Worm (Caenorhabditis elegans) whole organism, young adult: Measurements from ENCODE around the gene srsx-13.

Experiments used
- B0336.3 ChIP-seq: fragments of 200-800 bp; sonication (Bioruptor generic); IDR thresholded peaks from 2 replicates; pipeline ENCODE4 v1.3.6; 2022; ENCODE audit warnings: missing genetic modification characterization, missing compliant biosample characterization
- C06A6.2 ChIP-seq: fragments of 200-800 bp; sonication (Bioruptor generic); conservative IDR thresholded peaks from 2 replicates; pipeline ENCODE4 v1.3.6; 2022; ENCODE audit warnings: missing genetic modification characterization, missing compliant biosample characterization
- D2030.7 ChIP-seq: fragments of 200-800 bp; sonication (Bioruptor generic); IDR thresholded peaks from 2 replicates; pipeline ENCODE4 v1.3.6; 2022; ENCODE audit warnings: missing genetic modification reagents, missing genetic modification characterization, missing compliant biosample characterization
- F23B12.7 ChIP-seq: sonication (generic microtip); optimal IDR thresholded peaks from 2 replicates; lab custom pipeline; 2017; ENCODE audit warnings: missing genetic modification characterization, mild to moderate bottlenecking, missing compliant biosample characterization, antibody characterized with exemption, moderate library complexity; ENCODE audit not compliant: insufficient read depth
- F33H1.4 ChIP-seq: fragments of 200-800 bp; sonication (Bioruptor generic); IDR thresholded peaks from 2 replicates; pipeline ENCODE4 v1.3.6; 2022; ENCODE audit warnings: missing genetic modification reagents, missing genetic modification characterization, missing compliant biosample characterization
- F55B11.4 ChIP-seq: sonication (generic microtip); optimal IDR thresholded peaks from 2 replicates; lab custom pipeline; 2016; ENCODE audit warnings: missing compliant biosample characterization, missing genetic modification characterization, borderline replicate concordance; ENCODE audit not compliant: insufficient read depth
- F57C9.4 ChIP-seq: sonication (generic microtip); optimal IDR thresholded peaks from 2 replicates; lab custom pipeline; 2017; ENCODE audit warnings: mild to moderate bottlenecking, missing genetic modification characterization, missing compliant biosample characterization
- T07F8.4 ChIP-seq: sonication (generic microtip); optimal IDR thresholded peaks from 2 replicates; lab custom pipeline; 2016; ENCODE audit warnings: mild to moderate bottlenecking, missing genetic modification characterization, moderate library complexity, missing compliant biosample characterization
- Y67H2A.10 ChIP-seq: fragments of 200-800 bp; sonication (Bioruptor generic); conservative IDR thresholded peaks from 2 replicates; pipeline ENCODE4 v1.3.6; 2022; ENCODE audit warnings: missing genetic modification reagents, missing genetic modification characterization, missing compliant biosample characterization
- athp-1 ChIP-seq: sonication (generic microtip); optimal IDR thresholded peaks from 2 replicates; lab custom pipeline; 2017; ENCODE audit warnings: mild to moderate bottlenecking, missing genetic modification characterization, missing compliant biosample characterization
- attf-5 ChIP-seq: fragments of 200-800 bp; sonication (Bioruptor generic); optimal IDR thresholded peaks from 2 replicates; lab custom pipeline; 2018; ENCODE audit warnings: mild to moderate bottlenecking, missing genetic modification characterization, missing compliant biosample characterization
- attf-6 ChIP-seq: fragments of 200-800 bp; sonication (Bioruptor generic); IDR thresholded peaks from 2 replicates; pipeline ENCODE4 v1.3.6; 2022; ENCODE audit warnings: missing genetic modification reagents, missing genetic modification characterization, missing compliant biosample characterization
- cebp-2 ChIP-seq: fragments of 200-800 bp; sonication (Bioruptor generic); IDR thresholded peaks from 2 replicates; pipeline ENCODE4 v1.3.6; 2022; ENCODE audit warnings: missing genetic modification characterization, missing compliant biosample characterization
- ceh-91 ChIP-seq: fragments of 200-800 bp; sonication (Bioruptor generic); IDR thresholded peaks from 2 replicates; pipeline ENCODE4 v1.3.6; 2022; ENCODE audit warnings: missing genetic modification reagents, missing genetic modification characterization, missing compliant biosample characterization
- dpff-1 ChIP-seq: sonication (generic microtip); optimal IDR thresholded peaks from 2 replicates; lab custom pipeline; 2017; ENCODE audit warnings: mild to moderate bottlenecking, missing genetic modification characterization, missing compliant biosample characterization
- egrh-3 ChIP-seq: fragments of 200-800 bp; sonication (Bioruptor generic); IDR thresholded peaks from 2 replicates; pipeline ENCODE4 v1.3.6; 2022; ENCODE audit warnings: missing genetic modification reagents, missing genetic modification characterization, missing compliant biosample characterization
- ekl-4 ChIP-seq: fragments of 200-800 bp; sonication (Bioruptor generic); IDR thresholded peaks from 2 replicates; pipeline ENCODE4 v1.3.6; 2022; ENCODE audit warnings: missing genetic modification reagents, missing genetic modification characterization, missing compliant biosample characterization
- hmg-20 ChIP-seq: fragments of 200-800 bp; sonication (Bioruptor generic); IDR thresholded peaks from 2 replicates; pipeline ENCODE4 v1.3.6; 2022; ENCODE audit warnings: missing genetic modification reagents, missing genetic modification characterization, missing compliant biosample characterization
- lir-1 ChIP-seq: fragments of 200-800 bp; sonication (Bioruptor generic); conservative IDR thresholded peaks from 2 replicates; pipeline ENCODE4 v1.3.6; 2022; ENCODE audit warnings: missing genetic modification reagents, missing genetic modification characterization, missing compliant biosample characterization
- lsl-1 ChIP-seq: fragments of 200-800 bp; sonication (Bioruptor generic); optimal IDR thresholded peaks from 2 replicates; lab custom pipeline; 2018; ENCODE audit warnings: mild to moderate bottlenecking, missing genetic modification characterization, moderate library complexity, missing compliant biosample characterization
- madf-10 ChIP-seq: sonication (generic microtip); optimal IDR thresholded peaks from 2 replicates; lab custom pipeline; 2016; ENCODE audit warnings: mild to moderate bottlenecking, missing genetic modification characterization, missing compliant biosample characterization
- madf-8 ChIP-seq: fragments of 200-800 bp; sonication (Bioruptor generic); conservative IDR thresholded peaks from 2 replicates; pipeline ENCODE4 v1.3.6; 2022; ENCODE audit warnings: missing genetic modification reagents, missing genetic modification characterization, missing compliant biosample characterization
- mel-28 ChIP-seq: sonication (generic microtip); optimal IDR thresholded peaks from 2 replicates; lab custom pipeline; 2016; ENCODE audit warnings: borderline replicate concordance, mild to moderate bottlenecking, missing genetic modification characterization, missing compliant biosample characterization
- nfya-2 ChIP-seq: fragments of 200-800 bp; sonication (Bioruptor generic); IDR thresholded peaks from 2 replicates; pipeline ENCODE4 v1.3.6; 2022; ENCODE audit warnings: missing genetic modification reagents, missing genetic modification characterization, missing compliant biosample characterization
- pbrm-1 ChIP-seq: fragments of 200-800 bp; sonication (Bioruptor generic); IDR thresholded peaks from 2 replicates; pipeline ENCODE4 v1.3.6; 2022; ENCODE audit warnings: missing genetic modification reagents, missing genetic modification characterization, missing compliant biosample characterization
- rcor-1 ChIP-seq: fragments of 200-800 bp; sonication (Bioruptor generic); IDR thresholded peaks from 2 replicates; pipeline ENCODE4 v1.3.6; 2022; ENCODE audit warnings: missing genetic modification reagents, missing genetic modification characterization, missing compliant biosample characterization
- rec-8 ChIP-seq, 2 experiments: sonication (generic microtip); optimal IDR thresholded peaks; 2 replicates each; lab custom pipeline; 2016; ENCODE audit warnings: mild to moderate bottlenecking in 2 of 2, missing genetic modification characterization in 2 of 2, missing genetic modification reagents in 2 of 2, missing genotype in 2 of 2, missing biosample characterization in 1 of 2, missing compliant biosample characterization in 1 of 2, moderate library complexity in 1 of 2
- repo-1 ChIP-seq: sonication (generic microtip); optimal IDR thresholded peaks from 2 replicates; lab custom pipeline; 2017; ENCODE audit warnings: mild to moderate bottlenecking, missing genetic modification characterization, missing compliant biosample characterization
- sea-2 ChIP-seq: fragments of 200-800 bp; sonication (Bioruptor generic); IDR thresholded peaks from 2 replicates; pipeline ENCODE4 v1.3.6; 2022; ENCODE audit warnings: missing genetic modification characterization, missing compliant biosample characterization
- snpc-1.3 ChIP-seq: sonication (generic microtip); optimal IDR thresholded peaks from 2 replicates; lab custom pipeline; 2017; ENCODE audit warnings: missing genetic modification characterization, mild to moderate bottlenecking, missing compliant biosample characterization, antibody characterized with exemption, moderate library complexity, missing genotype, missing genetic modification reagents; ENCODE audit not compliant: insufficient read depth
- snpc-4 ChIP-seq, 5 experiments: fragments of 150-350 bp in 1 of 5; sonication (generic microtip) in 4 of 5; optimal IDR thresholded peaks; 2 replicates each; lab custom pipeline; 2014 to 2018; ENCODE audit warnings: missing genetic modification characterization in 5 of 5, missing biosample characterization in 3 of 5, antibody characterized with exemption in 2 of 5, mild to moderate bottlenecking in 2 of 5, missing compliant biosample characterization in 2 of 5, missing genotype in 2 of 5, moderate library complexity in 2 of 5, missing genetic modification reagents in 1 of 5
- unc-62 ChIP-seq: fragments of 150-350 bp; optimal IDR thresholded peaks from 2 replicates; lab custom pipeline; 2014; ENCODE audit warnings: missing biosample characterization, missing genetic modification reagents, missing genetic modification characterization
- xnd-1 ChIP-seq: sonication (generic microtip); optimal IDR thresholded peaks from 2 replicates; lab custom pipeline; 2016; ENCODE audit warnings: missing genotype, missing genetic modification reagents, missing genetic modification characterization, missing compliant biosample characterization
- ztf-18 ChIP-seq: sonication (generic microtip); optimal IDR thresholded peaks from 2 replicates; lab custom pipeline; 2016; ENCODE audit warnings: missing genotype, mild to moderate bottlenecking, missing genetic modification characterization, missing compliant biosample characterization
- ztf-28 ChIP-seq: fragments of 200-800 bp; sonication (Bioruptor generic); IDR thresholded peaks from 2 replicates; pipeline ENCODE4 v1.3.6; 2022; ENCODE audit warnings: missing genetic modification reagents, missing genetic modification characterization, missing compliant biosample characterization

srsx-13 gene

DNA sequence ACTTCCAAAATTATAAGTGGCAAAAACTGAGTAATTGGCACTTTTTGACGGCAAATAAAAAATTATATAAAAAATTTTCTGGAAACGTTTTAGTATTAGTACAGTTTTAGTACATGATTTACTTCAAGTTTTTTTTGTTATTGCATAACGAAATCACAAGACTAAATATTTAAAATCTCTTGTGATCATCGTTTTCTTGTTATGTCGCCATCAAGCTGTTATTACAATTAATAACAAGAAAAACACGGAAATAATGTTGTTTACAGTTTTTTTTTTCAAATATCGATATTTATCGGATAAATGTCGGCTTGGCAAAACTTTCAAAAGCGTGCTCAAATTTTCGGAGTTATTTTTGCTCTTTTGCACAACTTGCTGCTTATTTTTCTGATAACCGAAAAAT lies 34.4 kb downstream of the srsx-13 start, which contains the start of gene str-209:
Gene str-209 (plus strand): TSS at position 301 of the 400 bp plus-strand sequence.
- TF ChIP-seq D2030.7 (GFP tag; lab: Robert Waterston, UW), result no peak
- TF ChIP-seq Y67H2A.10 (GFP tag; lab: Robert Waterston, UW), result no peak
- TF ChIP-seq ztf-28 (GFP tag; lab: Robert Waterston, UW), result no peak
- no peak for TF ChIP-seq lsl-1 (GFP tag; lab: Kevin White, UChicago)
- TF ChIP-seq C06A6.2 (GFP tag; lab: Robert Waterston, UW), result no peak

DNA sequence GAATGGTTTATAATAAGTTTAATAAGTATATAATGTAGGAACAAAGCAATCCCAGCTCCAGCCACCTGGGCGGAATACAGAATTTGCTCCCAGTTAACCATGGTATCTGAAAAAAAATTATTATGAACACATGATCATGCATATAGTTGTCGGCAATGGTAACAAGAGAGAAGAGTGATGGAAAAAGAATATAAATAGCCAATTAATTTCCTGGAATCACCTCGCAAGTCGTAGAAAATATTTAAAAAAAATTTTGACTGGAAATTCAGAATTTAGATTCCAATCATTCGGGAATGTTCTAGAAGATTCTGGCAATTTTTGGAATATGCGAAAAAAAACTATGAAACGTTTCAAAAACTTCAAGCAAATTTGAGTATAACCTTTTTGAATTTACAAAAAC lies 38.8 kb downstream of the srsx-13 start, which contains the start of gene str-211:
Gene str-211 (minus strand): TSS at position 101 of the 400 bp plus-strand sequence.
- TF ChIP-seq attf-5 (GFP tag; lab: Kevin White, UChicago) (no peak), lir-1 (GFP tag; lab: Robert Waterston, UW) (no peak), madf-10 (tag; lab: Kevin White, UChicago) (no peak), D2030.7 (GFP tag; lab: Robert Waterston, UW) (no peak), snpc-4 (GFP tag; optimal IDR thresholded peaks at IDR 0.05; lab: Kevin White, UChicago) (no peak), snpc-4 (tag; optimal IDR thresholded peaks at IDR 0.05; lab: Kevin White, UChicago) (no peak), F57C9.4 (tag; lab: Kevin White, UChicago) (no peak), ztf-18 (tag; lab: Kevin White, UChicago) (no peak), pbrm-1 (GFP tag; lab: Robert Waterston, UW) (no peak), nfya-2 (no peak), madf-8 (GFP tag; lab: Robert Waterston, UW) (no peak), ceh-91 (no peak), dpff-1 (no peak), egrh-3 (GFP tag; lab: Robert Waterston, UW) (no peak), xnd-1 (no peak), rcor-1 (GFP tag; lab: Robert Waterston, UW) (no peak), ekl-4 (no peak), B0336.3 (GFP tag; lab: Robert Waterston, UW) (no peak), F55B11.4 (no peak)

DNA sequence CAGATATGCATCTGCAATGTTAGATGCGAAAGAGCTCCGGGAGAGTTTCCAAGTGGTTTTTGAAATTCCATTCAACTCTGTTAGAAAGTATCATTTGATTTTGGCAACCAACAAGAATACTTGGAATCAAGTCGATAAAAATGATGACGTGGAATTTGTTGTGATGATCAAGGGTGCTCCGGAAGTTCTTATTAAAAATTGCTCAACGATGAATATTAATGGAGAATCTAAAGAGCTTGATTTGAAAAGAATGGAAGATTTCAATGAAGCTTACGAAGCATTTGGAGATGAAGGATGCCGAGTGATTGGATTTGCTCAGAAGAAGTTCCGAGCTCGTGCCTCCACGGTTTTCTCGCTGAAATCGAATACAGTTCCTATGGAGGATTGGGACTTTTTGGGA lies 45.7 kb downstream of the srsx-13 start:
- no peak for TF ChIP-seq unc-62 (GFP tag; lab: Kevin White, UChicago)
- no peak for TF ChIP-seq athp-1
- no peak for TF ChIP-seq attf-6 (GFP tag; lab: Robert Waterston, UW)
- TF ChIP-seq mel-28 (tag; lab: Kevin White, UChicago), result no peak
- TF ChIP-seq T07F8.4 (tag; lab: Kevin White, UChicago), result no peak
- TF ChIP-seq repo-1 (tag; lab: Kevin White, UChicago), result no peak
- no peak for TF ChIP-seq lsl-1 (GFP tag; lab: Kevin White, UChicago)
- TF ChIP-seq snpc-1.3 (tag; lab: Kevin White, UChicago), result no peak
- TF ChIP-seq sea-2 (GFP tag; lab: Robert Waterston, UW), result no peak
- TF ChIP-seq F23B12.7 (tag; lab: Kevin White, UChicago), result no peak
- no peak for TF ChIP-seq hmg-20 (GFP tag; lab: Robert Waterston, UW)
- TF ChIP-seq B0336.3 (GFP tag; lab: Robert Waterston, UW), result no peak
- TF ChIP-seq cebp-2, result no peak
- TF ChIP-seq rec-8 (tag; optimal IDR thresholded peaks at IDR 0.05; lab: Kevin White, UChicago), result no peak
- no peak for TF ChIP-seq F33H1.4 (GFP tag; lab: Robert Waterston, UW)
- no peak for TF ChIP-seq ceh-91
- TF ChIP-seq D2030.7 (GFP tag; lab: Robert Waterston, UW), result no peak
- no peak for TF ChIP-seq attf-5 (GFP tag; lab: Kevin White, UChicago)
